Worm (Caenorhabditis elegans) whole organism, L2 larva: ENCODE measurements around the gene twk-4.

ENCODE experiments used
- C34F6.9 ChIP-seq: fragments of 150-350 bp; optimal IDR thresholded peaks from 2 replicates; lab custom pipeline; 2014; ENCODE audit warnings: missing biosample characterization, missing genetic modification characterization
- R02D3.7 ChIP-seq: fragments of 150-350 bp; optimal IDR thresholded peaks from 2 replicates; lab custom pipeline; 2014; ENCODE audit warnings: missing biosample characterization, missing genetic modification characterization
- ZK546.5 ChIP-seq: sonication (generic microtip); optimal IDR thresholded peaks from 2 replicates; lab custom pipeline; 2017; ENCODE audit warnings: missing biosample characterization, missing genetic modification characterization
- alr-1 ChIP-seq: fragments of 150-350 bp; optimal IDR thresholded peaks from 2 replicates; lab custom pipeline; 2014; ENCODE audit warnings: missing biosample characterization, missing genetic modification characterization
- aly-2 ChIP-seq: fragments of 150-350 bp; optimal IDR thresholded peaks from 2 replicates; lab custom pipeline; 2014; ENCODE audit warnings: missing biosample characterization, missing genetic modification characterization
- ama-1 ChIP-seq: fragments of 150-350 bp; optimal IDR thresholded peaks from 2 replicates; lab custom pipeline; 2018; ENCODE audit warnings: inconsistent platforms
- blmp-1 ChIP-seq: sonication (generic microtip); optimal IDR thresholded peaks from 2 replicates; lab custom pipeline; 2017; ENCODE audit warnings: missing genetic modification characterization, mild to moderate bottlenecking, missing compliant biosample characterization, antibody characterized with exemption, moderate library complexity; ENCODE audit not compliant: insufficient read depth
- crh-2 ChIP-seq: sonication (generic microtip); optimal IDR thresholded peaks from 2 replicates; lab custom pipeline; 2017; ENCODE audit warnings: missing biosample characterization, missing genetic modification characterization
- dmd-4 ChIP-seq: sonication (generic microtip); optimal IDR thresholded peaks from 2 replicates; lab custom pipeline; 2017; ENCODE audit warnings: missing biosample characterization, missing genetic modification characterization
- egl-27 ChIP-seq: sonication (generic microtip); optimal IDR thresholded peaks from 3 replicates; lab custom pipeline; 2017; ENCODE audit warnings: missing biosample characterization, missing genetic modification reagents, missing genetic modification characterization
- elt-3 ChIP-seq: sonication (generic microtip); optimal IDR thresholded peaks from 2 replicates; lab custom pipeline; 2017; ENCODE audit warnings: missing biosample characterization, missing genetic modification characterization
- fos-1 ChIP-seq: fragments of 150-350 bp; optimal IDR thresholded peaks from 2 replicates; lab custom pipeline; 2014; ENCODE audit warnings: missing biosample characterization, missing genetic modification characterization
- lin-13 ChIP-seq: fragments of 150-350 bp; optimal IDR thresholded peaks from 2 replicates; lab custom pipeline; 2014; ENCODE audit warnings: missing biosample characterization, missing genetic modification reagents, missing genetic modification characterization
- lin-39 ChIP-seq: fragments of 150-350 bp; optimal IDR thresholded peaks from 2 replicates; lab custom pipeline; 2014; ENCODE audit warnings: missing biosample characterization, missing genetic modification reagents, missing genetic modification characterization
- lsy-2 ChIP-seq, 2 experiments: fragments of 150-350 bp in 1 of 2; sonication (generic microtip) in 1 of 2; optimal IDR thresholded peaks; 2 replicates each; lab custom pipeline; 2014 to 2017; ENCODE audit warnings: missing biosample characterization in 2 of 2, missing genetic modification characterization in 2 of 2
- mbf-1 ChIP-seq: sonication (generic microtip); optimal IDR thresholded peaks from 2 replicates; lab custom pipeline; 2017; ENCODE audit warnings: missing biosample characterization, missing genetic modification characterization
- mdl-1 ChIP-seq, 2 experiments: fragments of 150-350 bp in 1 of 2; sonication (generic microtip) in 1 of 2; optimal IDR thresholded peaks; 2 replicates each; lab custom pipeline; 2017; ENCODE audit warnings: missing biosample characterization in 2 of 2, missing genetic modification characterization in 2 of 2
- nhr-10 ChIP-seq: sonication (generic microtip); optimal IDR thresholded peaks from 2 replicates; lab custom pipeline; 2017; ENCODE audit warnings: missing biosample characterization, missing genetic modification characterization
- nhr-11 ChIP-seq: fragments of 150-350 bp; optimal IDR thresholded peaks from 2 replicates; lab custom pipeline; 2014; ENCODE audit warnings: missing biosample characterization, missing genetic modification characterization
- nhr-12 ChIP-seq: fragments of 150-350 bp; optimal IDR thresholded peaks from 2 replicates; lab custom pipeline; 2014; ENCODE audit warnings: missing biosample characterization, missing genetic modification characterization
- nhr-129 ChIP-seq: fragments of 150-350 bp; optimal IDR thresholded peaks from 2 replicates; lab custom pipeline; 2014; ENCODE audit warnings: missing biosample characterization, missing genetic modification characterization
- nhr-21 ChIP-seq: fragments of 150-350 bp; optimal IDR thresholded peaks from 2 replicates; lab custom pipeline; 2014; ENCODE audit warnings: missing biosample characterization, missing genetic modification characterization
- nhr-237 ChIP-seq: fragments of 150-350 bp; optimal IDR thresholded peaks from 2 replicates; lab custom pipeline; 2014; ENCODE audit warnings: missing biosample characterization, missing genetic modification characterization
- nhr-25 ChIP-seq: fragments of 150-350 bp; sonication (generic microtip); optimal IDR thresholded peaks from 3 replicates; lab custom pipeline; 2014; ENCODE audit warnings: missing biosample characterization, missing genetic modification characterization
- nhr-6 ChIP-seq: fragments of 150-350 bp; optimal IDR thresholded peaks from 2 replicates; lab custom pipeline; 2014; ENCODE audit warnings: missing biosample characterization, missing genetic modification characterization
- nhr-77 ChIP-seq: fragments of 150-350 bp; optimal IDR thresholded peaks from 2 replicates; lab custom pipeline; 2014; ENCODE audit warnings: missing biosample characterization, missing genetic modification characterization
- peb-1 ChIP-seq: fragments of 150-350 bp; optimal IDR thresholded peaks from 2 replicates; lab custom pipeline; 2014; ENCODE audit warnings: missing biosample characterization, missing genetic modification characterization
- sem-4 ChIP-seq: fragments of 150-350 bp; optimal IDR thresholded peaks from 2 replicates; lab custom pipeline; 2014; ENCODE audit warnings: missing biosample characterization, missing genetic modification reagents, missing genetic modification characterization
- sma-3 ChIP-seq: sonication (generic microtip); optimal IDR thresholded peaks from 2 replicates; lab custom pipeline; 2016; ENCODE audit warnings: missing genetic modification reagents, missing genetic modification characterization, missing compliant biosample characterization
- sma-9 ChIP-seq, 2 experiments: fragments of 150-350 bp in 1 of 2; sonication (generic microtip) in 1 of 2; optimal IDR thresholded peaks; 2 replicates each; lab custom pipeline; 2014 to 2016; ENCODE audit warnings: missing genetic modification characterization in 2 of 2, mild to moderate bottlenecking in 1 of 2, missing biosample characterization in 1 of 2, missing compliant biosample characterization in 1 of 2, missing genetic modification reagents in 1 of 2, moderate library complexity in 1 of 2
- unc-55 ChIP-seq: fragments of 150-350 bp; sonication (generic microtip); optimal IDR thresholded peaks from 3 replicates; lab custom pipeline; 2014; ENCODE audit warnings: missing biosample characterization, missing genetic modification reagents, missing genetic modification characterization
- zag-1 ChIP-seq: fragments of 150-350 bp; optimal IDR thresholded peaks from 2 replicates; lab custom pipeline; 2014; ENCODE audit warnings: missing biosample characterization, missing genetic modification characterization
- ztf-1 ChIP-seq: fragments of 200-800 bp; sonication (Bioruptor generic); conservative IDR thresholded peaks from 2 replicates; pipeline ENCODE4 v1.3.6; 2022; ENCODE audit warnings: missing genetic modification characterization, missing compliant biosample characterization
- ztf-11 ChIP-seq: sonication (generic microtip); optimal IDR thresholded peaks from 2 replicates; lab custom pipeline; 2017; ENCODE audit warnings: missing biosample characterization, missing genetic modification characterization
- ztf-4 ChIP-seq: fragments of 150-350 bp; optimal IDR thresholded peaks from 2 replicates; lab custom pipeline; 2014; ENCODE audit warnings: missing biosample characterization, missing genetic modification characterization

The twk-4 gene

ce11 chrII:9157125-9157524, 37.0 kb downstream of the twk-4 start (continued):
- TF ChIP-seq lin-13 (GFP tag; lab: Kevin White, UChicago): no peak
- TF ChIP-seq nhr-21: no peak
- no peak for TF ChIP-seq dmd-4 (tag; lab: Kevin White, UChicago)
- TF ChIP-seq lin-39: no peak
- TF ChIP-seq ztf-4 (tag; lab: Kevin White, UChicago): no peak
- no peak for TF ChIP-seq nhr-77 (tag; lab: Kevin White, UChicago)
- TF ChIP-seq sma-3 (GFP tag; lab: Kevin White, UChicago): no peak
- TF ChIP-seq nhr-237 (tag; lab: Kevin White, UChicago): no peak
- peak; percentile 77 for TF ChIP-seq sma-9 (GFP tag; optimal IDR thresholded peaks at IDR 0.05; lab: Kevin White, UChicago)
- TF ChIP-seq sma-9 (tag; optimal IDR thresholded peaks at IDR 0.05; lab: Kevin White, UChicago): no peak

ce11 chrII:9156277-9156676, 37.8 kb downstream of the twk-4 start:
- peak; percentile 45 for TF ChIP-seq nhr-25 (tag; lab: Kevin White, UChicago)
- peak; percentile 67 for TF ChIP-seq nhr-129 (tag; lab: Kevin White, UChicago)
- TF ChIP-seq nhr-21: peak; percentile 0
- TF ChIP-seq sma-3 (GFP tag; lab: Kevin White, UChicago): no peak

- no peak for TF ChIP-seq zag-1 (tag; lab: Kevin White, UChicago)
- TF ChIP-seq sma-9 (GFP tag; optimal IDR thresholded peaks at IDR 0.05; lab: Kevin White, UChicago): no peak
- no peak for TF ChIP-seq sma-9 (tag; optimal IDR thresholded peaks at IDR 0.05; lab: Kevin White, UChicago)
- TF ChIP-seq nhr-6: no peak
- no peak for TF ChIP-seq sma-3 (GFP tag; lab: Kevin White, UChicago)
- TF ChIP-seq mbf-1 (tag; lab: Kevin White, UChicago): no peak
- TF ChIP-seq nhr-12 (tag; lab: Kevin White, UChicago): no peak
- TF ChIP-seq ZK546.5 (tag; lab: Kevin White, UChicago): no peak
- no peak for TF ChIP-seq mdl-1 (tag; optimal IDR thresholded peaks at IDR 0.05; lab: Kevin White, UChicago)
- TF ChIP-seq blmp-1 (tag; lab: Kevin White, UChicago): no peak
- no peak for TF ChIP-seq R02D3.7 (tag; lab: Kevin White, UChicago)
- TF ChIP-seq nhr-25 (tag; lab: Kevin White, UChicago): no peak
- no peak for TF ChIP-seq ama-1 (lab: Kevin White, UChicago)
- no peak for TF ChIP-seq lin-39
- TF ChIP-seq nhr-129 (tag; lab: Kevin White, UChicago): no peak
- no peak for TF ChIP-seq sem-4 (tag; lab: Kevin White, UChicago)
- TF ChIP-seq egl-27 (tag; lab: Kevin White, UChicago): no peak
- no peak for TF ChIP-seq ztf-11 (tag; lab: Kevin White, UChicago)
- no peak for TF ChIP-seq ztf-1 (GFP tag; lab: Robert Waterston, UW)
- TF ChIP-seq alr-1 (tag; lab: Kevin White, UChicago): no peak
These were observed 39.8 kb downstream of the twk-4 start for ce11 chrII:9154339-9154738.

- TF ChIP-seq elt-3 (tag; lab: Kevin White, UChicago) (no peak), C34F6.9 (tag; lab: Kevin White, UChicago) (no peak), crh-2 (tag; lab: Kevin White, UChicago) (no peak), peb-1 (tag; lab: Kevin White, UChicago) (no peak), nhr-12 (tag; lab: Kevin White, UChicago) (no peak), ztf-1 (GFP tag; lab: Robert Waterston, UW) (no peak), aly-2 (tag; lab: Kevin White, UChicago) (no peak), unc-55 (no peak), fos-1 (tag; lab: Kevin White, UChicago) (no peak), zag-1 (tag; lab: Kevin White, UChicago) (no peak), ztf-11 (tag; lab: Kevin White, UChicago) (no peak), lsy-2 (tag; optimal IDR thresholded peaks at IDR 0.05; lab: Kevin White, UChicago) (no peak), dmd-4 (tag; lab: Kevin White, UChicago) (no peak), nhr-11 (tag; lab: Kevin White, UChicago) (no peak), nhr-10 (no peak)
These were observed 41.9 kb downstream of the twk-4 start, which contains the start of gene col-78 for ce11 chrII:9152231-9152630. Gene col-78, plus strand, starts transcription at chrII:9152531.
